Worm (Caenorhabditis elegans) whole organism, L1 larva: ENCODE results near the gene Y82E9BL.1.

ENCODE experiments used
- ceh-82 ChIP-seq, 3 experiments: fragments of 150-350 bp in 1 of 3; sonication (generic microtip) in 2 of 3; optimal IDR thresholded peaks; 2 replicates each; lab custom pipeline; 2014 to 2017; ENCODE audit warnings: missing biosample characterization in 3 of 3, missing genetic modification characterization in 3 of 3
- lin-13 ChIP-seq: fragments of 150-350 bp; optimal IDR thresholded peaks from 2 replicates; lab custom pipeline; 2014; ENCODE audit warnings: missing biosample characterization, missing genetic modification reagents, missing genetic modification characterization
- lin-15B ChIP-seq: fragments of 150-350 bp; sonication (generic microtip); optimal IDR thresholded peaks from 3 replicates; lab custom pipeline; 2014; ENCODE audit warnings: missing biosample characterization, missing genetic modification characterization
- lin-39 ChIP-seq: fragments of 150-350 bp; optimal IDR thresholded peaks from 2 replicates; lab custom pipeline; 2014; ENCODE audit warnings: missing biosample characterization, missing genetic modification reagents, missing genetic modification characterization
- mdl-1 ChIP-seq, 2 experiments: fragments of 150-350 bp; optimal IDR thresholded peaks; 2 replicates each; lab custom pipeline; 2014 to 2017; ENCODE audit warnings: missing biosample characterization in 2 of 2, missing genetic modification characterization in 2 of 2, inconsistent platforms in 1 of 2
- nhr-237 ChIP-seq: fragments of 150-350 bp; optimal IDR thresholded peaks from 2 replicates; lab custom pipeline; 2014; ENCODE audit warnings: missing biosample characterization, missing genetic modification characterization
- nhr-28 ChIP-seq: fragments of 150-350 bp; optimal IDR thresholded peaks from 2 replicates; lab custom pipeline; 2014; ENCODE audit warnings: missing biosample characterization, missing genetic modification characterization
- nhr-84 ChIP-seq: sonication (generic microtip); optimal IDR thresholded peaks from 2 replicates; lab custom pipeline; 2017; ENCODE audit warnings: missing biosample characterization, missing genetic modification characterization
- nhr-90 ChIP-seq: sonication (generic microtip); optimal IDR thresholded peaks from 2 replicates; lab custom pipeline; 2016; ENCODE audit warnings: mild to moderate bottlenecking, missing genetic modification characterization, missing compliant biosample characterization; ENCODE audit not compliant: poor library complexity
- snpc-4 ChIP-seq: fragments of 150-350 bp; optimal IDR thresholded peaks from 2 replicates; lab custom pipeline; 2014; ENCODE audit warnings: missing biosample characterization, missing genetic modification characterization
- unc-130 ChIP-seq: fragments of 150-350 bp; optimal IDR thresholded peaks from 2 replicates; lab custom pipeline; 2017; ENCODE audit warnings: missing biosample characterization, missing genetic modification characterization, inconsistent platforms
- unc-62 ChIP-seq: fragments of 150-350 bp; optimal IDR thresholded peaks from 2 replicates; lab custom pipeline; 2014; ENCODE audit warnings: missing biosample characterization, missing genetic modification reagents, missing genetic modification characterization
- zag-1 ChIP-seq: fragments of 150-350 bp; optimal IDR thresholded peaks from 2 replicates; lab custom pipeline; 2014; ENCODE audit warnings: missing biosample characterization, missing genetic modification characterization

DNA sequence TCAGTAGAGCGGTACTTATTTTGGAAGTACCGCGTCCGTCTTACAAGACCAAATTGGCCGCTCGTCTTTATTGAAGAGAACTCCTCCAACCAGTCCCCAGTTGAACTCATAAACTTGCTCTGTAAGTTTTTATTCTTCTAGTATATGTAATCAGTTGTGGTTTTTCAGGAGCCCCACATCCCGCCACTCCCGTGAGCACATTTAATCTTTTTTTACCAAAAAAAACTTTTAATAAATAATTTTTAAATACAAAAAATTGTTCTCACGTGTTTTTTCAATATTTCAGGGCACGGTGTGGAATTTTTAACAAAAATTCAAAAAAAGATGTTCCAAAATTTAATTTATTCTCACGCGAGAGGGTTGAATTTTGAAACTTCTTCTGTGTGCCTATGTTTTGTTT, 30.7 kb downstream of the Y82E9BL.1 start, which contains the start of gene fbxa-14:
- TF ChIP-seq ceh-82 (tag; optimal IDR thresholded peaks at IDR 0.05; lab: Kevin White, UChicago), result no peak
- no peak for TF ChIP-seq nhr-84 (tag; lab: Kevin White, UChicago)
- no peak for TF ChIP-seq snpc-4 (tag; lab: Kevin White, UChicago)
- no peak for TF ChIP-seq nhr-28 (tag; lab: Kevin White, UChicago)
- TF ChIP-seq nhr-90, result no peak
- TF ChIP-seq mdl-1 (tag; optimal IDR thresholded peaks at IDR 0.05; lab: Kevin White, UChicago), result no peak
- TF ChIP-seq zag-1 (tag; lab: Kevin White, UChicago), result no peak
- TF ChIP-seq nhr-237 (tag; lab: Kevin White, UChicago), result no peak
- TF ChIP-seq lin-39 (tag; lab: Kevin White, UChicago), result no peak
- TF ChIP-seq lin-13 (GFP tag; lab: Kevin White, UChicago), result no peak
- no peak for TF ChIP-seq unc-62 (GFP tag; lab: Kevin White, UChicago)
- TF ChIP-seq lin-15B (tag; lab: Kevin White, UChicago), result no peak
- no peak for TF ChIP-seq unc-130 (tag; lab: Kevin White, UChicago)
